Fruit fly (Drosophila melanogaster): ENCODE data around the gene CG11878.

dm6 chr3R:25235362-25235761 lies 38.3 kb upstream of the CG11878 start, which contains the start of gene Sil1:
- no peak for TF ChIP-seq pan (optimal IDR thresholded peaks at IDR 0.05)
- TF ChIP-seq CG8478 (optimal IDR thresholded peaks at IDR 0.05), result no peak
- TF ChIP-seq psq (optimal IDR thresholded peaks at IDR 0.05), result no peak
- no peak for TF ChIP-seq EcR (GFP tag; optimal IDR thresholded peaks at IDR 0.05)

Measured in whole organism.